Worm (Caenorhabditis elegans) whole organism, L4 larva: ENCODE data around the gene E02H1.1.
A peak's percentile ranks its signal among the peaks of the same experiment; 100 is the strongest.

Experiments used
- D1046.2 ChIP-seq: fragments of 200-800 bp; sonication (Bioruptor generic); IDR thresholded peaks from 2 replicates; pipeline ENCODE4 v1.3.6; 2022; ENCODE audit warnings: missing genetic modification characterization, missing compliant biosample characterization
- F10B5.3 ChIP-seq: sonication (generic microtip); optimal IDR thresholded peaks from 2 replicates; lab custom pipeline; 2016; ENCODE audit warnings: mild to moderate bottlenecking, missing genetic modification characterization, missing compliant biosample characterization
- F26F4.8 ChIP-seq: fragments of 200-800 bp; sonication (Bioruptor generic); conservative IDR thresholded peaks from 2 replicates; pipeline ENCODE4 v1.3.6; 2022; ENCODE audit warnings: missing genetic modification characterization, missing compliant biosample characterization
- F44E2.7 ChIP-seq: fragments of 200-800 bp; sonication (Bioruptor generic); IDR thresholded peaks from 2 replicates; pipeline ENCODE4 v2.1.2; 2022; ENCODE audit warnings: missing genetic modification characterization, missing compliant biosample characterization
- T20F7.1 ChIP-seq: fragments of 200-800 bp; sonication (Bioruptor generic); optimal IDR thresholded peaks from 2 replicates; lab custom pipeline; 2018; ENCODE audit warnings: mild to moderate bottlenecking, missing genetic modification characterization, missing compliant biosample characterization
- T26A8.4 ChIP-seq: fragments of 200-800 bp; sonication (Bioruptor generic); IDR thresholded peaks from 2 replicates; pipeline ENCODE4 v1.3.6; 2022; ENCODE audit warnings: missing genetic modification characterization, missing compliant biosample characterization
- Y105C5A.15 ChIP-seq: fragments of 200-800 bp; sonication (Bioruptor generic); IDR thresholded peaks from 2 replicates; pipeline ENCODE4 v1.3.6; 2022; ENCODE audit warnings: missing genetic modification characterization, missing compliant biosample characterization
- Y48G9A.11 ChIP-seq: fragments of 200-800 bp; sonication (Bioruptor generic); IDR thresholded peaks from 2 replicates; pipeline ENCODE4 v1.3.6; 2022; ENCODE audit warnings: missing genetic modification reagents, missing genetic modification characterization, missing compliant biosample characterization
- ZK337.2 ChIP-seq: fragments of 200-800 bp; sonication (Bioruptor generic); IDR thresholded peaks from 2 replicates; pipeline ENCODE4 v1.3.6; 2022; ENCODE audit warnings: missing genetic modification reagents, missing genetic modification characterization, missing compliant biosample characterization
- aha-1 ChIP-seq: fragments of 150-350 bp; peaks from one replicate; lab custom pipeline; 2014; ENCODE audit warnings: missing biosample characterization, missing genetic modification characterization
- ceh-20 ChIP-seq: fragments of 200-800 bp; sonication (Bioruptor generic); IDR thresholded peaks from 2 replicates; pipeline ENCODE4 v1.3.6; 2022; ENCODE audit warnings: missing genetic modification reagents, missing genetic modification characterization, missing compliant biosample characterization
- ceh-28 ChIP-seq: fragments of 150-350 bp; optimal IDR thresholded peaks from 2 replicates; lab custom pipeline; 2014; ENCODE audit warnings: missing biosample characterization, missing genetic modification reagents, missing genetic modification characterization
- ceh-32 ChIP-seq: sonication (generic microtip); optimal IDR thresholded peaks from 2 replicates; lab custom pipeline; 2016; ENCODE audit warnings: mild to moderate bottlenecking, missing genetic modification characterization, missing compliant biosample characterization; ENCODE audit not compliant: poor library complexity
- ceh-44 ChIP-seq: fragments of 200-800 bp; sonication (Bioruptor generic); IDR thresholded peaks from 2 replicates; pipeline ENCODE4 v1.3.6; 2022; ENCODE audit warnings: missing genetic modification reagents, missing genetic modification characterization, missing compliant biosample characterization
- ceh-62 ChIP-seq: sonication (generic microtip); optimal IDR thresholded peaks from 2 replicates; lab custom pipeline; 2017; ENCODE audit warnings: missing biosample characterization, missing genetic modification characterization
- cey-2 ChIP-seq: sonication (generic microtip); optimal IDR thresholded peaks from 3 replicates; lab custom pipeline; 2017; ENCODE audit warnings: missing genetic modification characterization, mild to moderate bottlenecking, missing compliant biosample characterization, antibody characterized with exemption, borderline replicate concordance; ENCODE audit not compliant: insufficient read depth
- daf-12 ChIP-seq: fragments of 150-350 bp; optimal IDR thresholded peaks from 2 replicates; lab custom pipeline; 2014; ENCODE audit warnings: missing biosample characterization, missing genetic modification reagents, missing genetic modification characterization
- daf-8 ChIP-seq: fragments of 200-800 bp; sonication (Bioruptor generic); IDR thresholded peaks from 2 replicates; pipeline ENCODE4 v1.3.6; 2022; ENCODE audit warnings: missing genetic modification characterization, missing compliant biosample characterization
- dmd-6 ChIP-seq: fragments of 200-800 bp; sonication (Bioruptor generic); IDR thresholded peaks from 2 replicates; pipeline ENCODE4 v1.3.6; 2022; ENCODE audit warnings: missing genetic modification reagents, missing genetic modification characterization, missing compliant biosample characterization
- dmd-8 ChIP-seq: fragments of 200-800 bp; sonication (Bioruptor generic); IDR thresholded peaks from 2 replicates; pipeline ENCODE4 v1.3.6; 2022; ENCODE audit warnings: missing genetic modification characterization, missing compliant biosample characterization
- dmd-9 ChIP-seq: fragments of 200-800 bp; sonication (Bioruptor generic); IDR thresholded peaks from 2 replicates; pipeline ENCODE4 v1.3.6; 2022; ENCODE audit warnings: missing genetic modification reagents, missing genetic modification characterization, missing compliant biosample characterization
- dpl-1 ChIP-seq: fragments of 150-350 bp; optimal IDR thresholded peaks from 2 replicates; lab custom pipeline; 2014; ENCODE audit warnings: missing biosample characterization, missing genetic modification reagents, missing genetic modification characterization
- duxl-1 ChIP-seq: sonication (generic microtip); optimal IDR thresholded peaks from 2 replicates; lab custom pipeline; 2016; ENCODE audit warnings: mild to moderate bottlenecking, missing genetic modification characterization, moderate library complexity, missing compliant biosample characterization; ENCODE audit not compliant: poor library complexity
- dve-1 ChIP-seq: sonication (generic microtip); optimal IDR thresholded peaks from 2 replicates; lab custom pipeline; 2017; ENCODE audit warnings: antibody characterized with exemption, mild to moderate bottlenecking, missing genetic modification characterization, missing compliant biosample characterization; ENCODE audit not compliant: insufficient read depth
- egl-43 ChIP-seq: fragments of 200-800 bp; sonication (Bioruptor generic); IDR thresholded peaks from 2 replicates; pipeline ENCODE4 v1.3.6; 2022; ENCODE audit warnings: missing genetic modification reagents, missing genetic modification characterization, missing compliant biosample characterization
- hlh-11 ChIP-seq: fragments of 200-800 bp; sonication (Bioruptor generic); optimal IDR thresholded peaks from 2 replicates; lab custom pipeline; 2018; ENCODE audit warnings: mild to moderate bottlenecking, missing genetic modification characterization, missing compliant biosample characterization
- hlh-30 ChIP-seq: sonication (generic microtip); optimal IDR thresholded peaks from 2 replicates; lab custom pipeline; 2017; ENCODE audit warnings: antibody characterized with exemption, mild to moderate bottlenecking, missing genetic modification characterization, missing compliant biosample characterization; ENCODE audit not compliant: insufficient read depth
- hmg-1.1 ChIP-seq: fragments of 200-800 bp; sonication (Bioruptor generic); IDR thresholded peaks from 2 replicates; pipeline ENCODE4 v1.3.6; 2022; ENCODE audit warnings: missing genetic modification reagents, missing genetic modification characterization, missing compliant biosample characterization
- lim-7 ChIP-seq: fragments of 200-800 bp; sonication (Bioruptor generic); IDR thresholded peaks from 2 replicates; pipeline ENCODE4 v1.3.6; 2022; ENCODE audit warnings: missing genetic modification characterization, missing compliant biosample characterization
- lin-15B ChIP-seq: fragments of 150-350 bp; sonication (generic microtip); optimal IDR thresholded peaks from 3 replicates; lab custom pipeline; 2014; ENCODE audit warnings: missing biosample characterization, missing genetic modification characterization
- lin-38 ChIP-seq: fragments of 200-800 bp; sonication (Bioruptor generic); IDR thresholded peaks from 2 replicates; pipeline ENCODE4 v1.3.6; 2022; ENCODE audit warnings: missing genetic modification reagents, missing genetic modification characterization, missing compliant biosample characterization
- lin-39 ChIP-seq: fragments of 150-350 bp; optimal IDR thresholded peaks from 2 replicates; lab custom pipeline; 2014; ENCODE audit warnings: missing biosample characterization, missing genetic modification reagents, missing genetic modification characterization
- lsy-2 ChIP-seq, 2 experiments: fragments of 150-350 bp in 1 of 2; sonication (generic microtip) in 1 of 2; optimal IDR thresholded peaks; 2 replicates each; lab custom pipeline; 2014 to 2017; ENCODE audit warnings: missing biosample characterization in 2 of 2, missing genetic modification characterization in 2 of 2
- madf-9 ChIP-seq: fragments of 200-800 bp; sonication (Bioruptor generic); conservative IDR thresholded peaks from 2 replicates; pipeline ENCODE4 v1.3.6; 2022; ENCODE audit warnings: missing genetic modification reagents, missing genetic modification characterization, missing compliant biosample characterization
- mdt-29 ChIP-seq: fragments of 200-800 bp; sonication (Bioruptor generic); IDR thresholded peaks from 2 replicates; pipeline ENCODE4 v1.3.6; 2022; ENCODE audit warnings: missing genetic modification reagents, missing genetic modification characterization, missing compliant biosample characterization
- mep-1 ChIP-seq: fragments of 150-350 bp; sonication (generic microtip); optimal IDR thresholded peaks from 3 replicates; lab custom pipeline; 2014; ENCODE audit warnings: missing biosample characterization, missing genetic modification characterization
- mes-2 ChIP-seq: sonication (generic microtip); optimal IDR thresholded peaks from 2 replicates; lab custom pipeline; 2016; ENCODE audit warnings: missing genotype, mild to moderate bottlenecking, missing genetic modification characterization, missing compliant biosample characterization; ENCODE audit not compliant: poor library complexity, severe bottlenecking
- mxl-3 ChIP-seq: fragments of 200-800 bp; sonication (Bioruptor generic); optimal IDR thresholded peaks from 2 replicates; lab custom pipeline; 2018; ENCODE audit warnings: mild to moderate bottlenecking, missing genetic modification characterization, missing compliant biosample characterization
- nhr-102 ChIP-seq: sonication (generic microtip); optimal IDR thresholded peaks from 2 replicates; lab custom pipeline; 2016; ENCODE audit warnings: mild to moderate bottlenecking, missing genetic modification characterization, moderate library complexity, missing compliant biosample characterization
- nhr-11 ChIP-seq: fragments of 150-350 bp; optimal IDR thresholded peaks from 2 replicates; lab custom pipeline; 2014; ENCODE audit warnings: missing biosample characterization, missing genetic modification characterization
- nhr-41 ChIP-seq: fragments of 200-800 bp; sonication (Bioruptor generic); IDR thresholded peaks from 2 replicates; pipeline ENCODE4 v1.3.6; 2022; ENCODE audit warnings: missing genetic modification reagents, missing genetic modification characterization, missing compliant biosample characterization
- nhr-42 ChIP-seq: fragments of 200-800 bp; sonication (Bioruptor generic); IDR thresholded peaks from 2 replicates; pipeline ENCODE4 v1.3.6; 2022; ENCODE audit warnings: missing genetic modification characterization, missing compliant biosample characterization
- rbr-2 ChIP-seq: sonication (generic microtip); optimal IDR thresholded peaks from 2 replicates; lab custom pipeline; 2016; ENCODE audit warnings: missing genotype, missing genetic modification characterization, missing compliant biosample characterization
- skn-1 ChIP-seq: fragments of 150-350 bp; optimal IDR thresholded peaks from 2 replicates; lab custom pipeline; 2014; ENCODE audit warnings: missing biosample characterization, missing genetic modification characterization
- snpc-1.2 ChIP-seq: fragments of 200-800 bp; sonication (Bioruptor generic); IDR thresholded peaks from 2 replicates; pipeline ENCODE4 v1.3.6; 2022; ENCODE audit warnings: missing genetic modification reagents, missing genetic modification characterization, missing compliant biosample characterization
- spr-3 ChIP-seq: fragments of 200-800 bp; sonication (Bioruptor generic); optimal IDR thresholded peaks from 2 replicates; lab custom pipeline; 2018; ENCODE audit warnings: mild to moderate bottlenecking, missing genetic modification characterization, missing compliant biosample characterization
- tag-97 ChIP-seq: fragments of 200-800 bp; sonication (Bioruptor generic); IDR thresholded peaks from 2 replicates; pipeline ENCODE4 v1.3.6; 2022; ENCODE audit warnings: missing genetic modification characterization, missing compliant biosample characterization
- tra-1 ChIP-seq: fragments of 200-800 bp; sonication (Bioruptor generic); IDR thresholded peaks from 2 replicates; pipeline ENCODE4 v1.3.6; 2022; ENCODE audit warnings: missing genetic modification reagents, missing genetic modification characterization, missing compliant biosample characterization
- zip-11 ChIP-seq: fragments of 200-800 bp; sonication (Bioruptor generic); IDR thresholded peaks from 2 replicates; pipeline ENCODE4 v1.3.6; 2022; ENCODE audit warnings: missing genetic modification characterization, missing compliant biosample characterization
- zip-2 ChIP-seq: fragments of 150-350 bp; optimal IDR thresholded peaks from 2 replicates; lab custom pipeline; 2014; ENCODE audit warnings: missing biosample characterization, missing genetic modification characterization
- ztf-11 ChIP-seq: fragments of 150-350 bp; optimal IDR thresholded peaks from 2 replicates; lab custom pipeline; 2014; ENCODE audit warnings: missing biosample characterization, missing genetic modification characterization

Gene E02H1.1

DNA sequence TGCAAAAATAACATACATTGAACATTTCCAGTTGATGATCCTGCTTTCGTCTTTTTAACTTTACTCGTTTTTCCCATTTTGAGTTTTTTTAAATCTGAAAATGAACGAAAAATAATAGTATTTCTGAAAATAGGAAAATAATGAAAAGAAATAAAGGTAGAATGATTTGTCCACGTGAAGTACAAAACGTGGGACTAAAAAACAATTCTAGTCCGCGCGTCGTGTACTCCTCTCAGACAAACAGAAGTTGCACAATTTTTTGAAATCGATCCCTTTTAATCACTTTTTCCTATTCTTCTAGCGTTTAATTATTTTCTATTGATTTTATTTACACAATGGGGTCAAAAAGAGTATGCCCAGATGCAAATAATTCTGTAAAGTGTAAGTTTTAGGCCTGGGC is at the start of gene E02H1.1, which contains the start of gene tag-124:
E02H1.1 (minus strand) TSS at position 94 of the 400 bp plus-strand sequence.
tag-124 (plus strand) TSS at position 222 of the 400 bp plus-strand sequence.
- peak; percentile 73 for TF ChIP-seq dmd-6 (GFP tag; lab: Robert Waterston, UW)
- peak; percentile 93 for TF ChIP-seq dmd-9
- no peak for TF ChIP-seq lin-15B (tag; lab: Kevin White, UChicago)
- TF ChIP-seq nhr-102 (tag; lab: Kevin White, UChicago) = peak; percentile 48
- peak; percentile 83 for TF ChIP-seq ZK337.2
- peak; percentile 65; the same call in 1 of the 2 replicates for TF ChIP-seq tra-1 (GFP tag; lab: Robert Waterston, UW)
- TF ChIP-seq lsy-2 (tag; optimal IDR thresholded peaks at IDR 0.05; lab: Kevin White, UChicago) = peak in 1 of 2 experiments; percentile 89
- TF ChIP-seq ceh-28 (tag; lab: Kevin White, UChicago) = no peak
- peak; percentile 87 for TF ChIP-seq nhr-11 (tag; lab: Kevin White, UChicago)
- TF ChIP-seq spr-3 (GFP tag; lab: Kevin White, UChicago) = no peak
- peak; percentile 79 for TF ChIP-seq dpl-1 (GFP tag; lab: Kevin White, UChicago)
- TF ChIP-seq ceh-20 (GFP tag; lab: Robert Waterston, UW) = peak; percentile 49; the same call in 1 of the 2 replicates
- TF ChIP-seq Y105C5A.15 (GFP tag; lab: Robert Waterston, UW) = no peak
- peak; percentile 78 for TF ChIP-seq zip-2
- no peak for TF ChIP-seq ceh-44 (GFP tag; lab: Robert Waterston, UW)
- TF ChIP-seq lin-39 (tag; lab: Kevin White, UChicago) = no peak
- TF ChIP-seq Y48G9A.11 (GFP tag; lab: Robert Waterston, UW) = peak; percentile 70; the same call in 1 of the 2 replicates
- no peak for TF ChIP-seq ceh-32 (tag; lab: Kevin White, UChicago)
- TF ChIP-seq hmg-1.1 = peak; percentile 62
- peak; percentile 33 for TF ChIP-seq hlh-11 (tag; lab: Kevin White, UChicago)
- TF ChIP-seq zip-11 (GFP tag; lab: Robert Waterston, UW) = no peak
- 0 out of 2 replicates have a peak, but pooled peaks have one; percentile 51 for TF ChIP-seq tag-97
- TF ChIP-seq egl-43 (GFP tag; lab: Robert Waterston, UW) = no peak
- TF ChIP-seq F26F4.8 (GFP tag; lab: Robert Waterston, UW) = no peak
- no peak for TF ChIP-seq ceh-62 (tag; lab: Kevin White, UChicago)
- peak; percentile 42 for TF ChIP-seq hlh-30 (tag; lab: Kevin White, UChicago)
- TF ChIP-seq rbr-2 = peak; percentile 46
- no peak for TF ChIP-seq snpc-1.2 (GFP tag; lab: Robert Waterston, UW)
- TF ChIP-seq mxl-3 (GFP tag; lab: Kevin White, UChicago) = peak; percentile 32
- TF ChIP-seq skn-1 = no peak
- TF ChIP-seq dmd-8 (GFP tag; lab: Robert Waterston, UW) = no peak
- TF ChIP-seq lim-7 (GFP tag; lab: Robert Waterston, UW) = no peak
- no peak for TF ChIP-seq cey-2
- no peak for TF ChIP-seq F44E2.7 (GFP tag; lab: Robert Waterston, UW)
- no peak for TF ChIP-seq daf-12 (tag; lab: Kevin White, UChicago)
- TF ChIP-seq duxl-1 (tag; lab: Kevin White, UChicago) = peak; percentile 86
- peak; percentile 99 for TF ChIP-seq mes-2 (tag; lab: Kevin White, UChicago)
- no peak for TF ChIP-seq mdt-29 (GFP tag; lab: Robert Waterston, UW)
- no peak for TF ChIP-seq F10B5.3 (tag; lab: Kevin White, UChicago)
- no peak for TF ChIP-seq nhr-41 (GFP tag; lab: Robert Waterston, UW)
- TF ChIP-seq madf-9 (GFP tag; lab: Robert Waterston, UW) = peak; percentile 66
- peak; percentile 62 for TF ChIP-seq lin-38
- no peak for TF ChIP-seq D1046.2 (GFP tag; lab: Robert Waterston, UW)
- peak; percentile 82 for TF ChIP-seq T20F7.1 (GFP tag; lab: Kevin White, UChicago)
- TF ChIP-seq daf-8 (GFP tag; lab: Robert Waterston, UW) = no peak
- peak; percentile 66 for TF ChIP-seq dve-1 (tag; lab: Kevin White, UChicago)
- peak; percentile 69 for TF ChIP-seq mep-1 (tag; lab: Kevin White, UChicago)
- TF ChIP-seq T26A8.4 = no peak
- peak; percentile 49 for TF ChIP-seq aha-1 (tag; lab: Kevin White, UChicago)
- TF ChIP-seq nhr-42 (GFP tag; lab: Robert Waterston, UW) = no peak
- TF ChIP-seq ztf-11 (tag; lab: Kevin White, UChicago) = no peak
